Fruit fly (Drosophila melanogaster): ENCODE results near the gene CG33298.

CG33298 gene

dm6 chr2L:9497285-9497660 is 2.0 kb downstream of the CG33298 start:
- TF ChIP-seq h (optimal IDR thresholded peaks at IDR 0.05), result no peak
- TF ChIP-seq Sin3A (optimal IDR thresholded peaks at IDR 0.05), result no peak
- TF ChIP-seq Myc (optimal IDR thresholded peaks at IDR 0.05), result no peak
- no peak for TF ChIP-seq psq (optimal IDR thresholded peaks at IDR 0.05)
- TF ChIP-seq insv (optimal IDR thresholded peaks at IDR 0.05), result no peak
- TF ChIP-seq ttk (optimal IDR thresholded peaks at IDR 0.05), result no peak

DNA sequence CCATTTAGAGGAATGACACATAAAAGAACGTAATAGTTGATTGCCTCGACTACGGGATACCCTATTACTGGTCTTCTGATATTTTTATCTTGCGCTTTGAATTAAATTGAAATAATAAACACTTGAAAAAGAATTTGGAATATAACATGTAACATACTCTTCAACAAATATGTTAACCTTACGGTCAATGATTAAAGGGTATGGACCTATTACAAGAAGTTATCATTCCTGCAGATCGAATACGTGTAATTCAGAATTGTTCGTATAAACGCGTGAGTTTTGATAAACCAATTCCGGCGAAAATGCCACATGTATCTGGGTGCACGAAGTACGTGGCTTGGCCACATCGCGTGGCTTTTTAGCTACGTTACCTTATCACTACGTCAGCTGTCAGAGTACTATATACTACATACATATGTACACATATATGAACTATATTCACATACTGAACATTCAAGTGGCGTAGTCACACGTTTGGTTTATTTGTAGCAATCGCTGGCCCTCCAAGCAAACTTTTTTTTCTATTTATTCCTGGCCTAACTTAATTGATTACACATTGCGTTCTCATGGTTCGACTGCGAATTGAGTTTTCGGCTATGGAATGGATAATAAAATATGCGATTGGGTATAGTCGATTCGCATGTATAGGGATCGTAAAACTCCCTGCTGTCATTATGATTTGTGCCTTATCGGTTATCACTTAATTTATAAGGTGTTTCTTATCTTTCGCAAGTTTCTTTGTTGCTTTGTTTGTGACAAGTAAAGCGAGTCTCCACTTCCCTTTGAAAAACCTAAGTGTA is 3.1 kb downstream of the CG33298 start:
- TF ChIP-seq ttk (optimal IDR thresholded peaks at IDR 0.05), result no peak
- TF ChIP-seq Sin3A (optimal IDR thresholded peaks at IDR 0.05), result no peak
- TF ChIP-seq Myc (optimal IDR thresholded peaks at IDR 0.05), result no peak
- TF ChIP-seq h (optimal IDR thresholded peaks at IDR 0.05), result no peak
- no peak for TF ChIP-seq psq (optimal IDR thresholded peaks at IDR 0.05)
- TF ChIP-seq insv (optimal IDR thresholded peaks at IDR 0.05), result no peak

DNA sequence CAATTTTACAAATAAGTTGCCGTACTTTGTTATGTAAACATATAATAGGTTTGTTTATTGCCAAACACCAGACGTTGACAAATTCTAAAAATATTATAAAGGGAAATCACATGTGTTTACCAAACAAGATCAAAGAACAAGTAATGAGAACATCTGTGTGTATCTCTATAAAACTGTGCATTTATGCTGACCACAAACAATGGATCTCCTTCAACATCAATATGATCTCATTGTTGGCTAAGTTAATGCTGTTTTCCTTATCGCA is 3.6 kb downstream of the CG33298 start:
- TF ChIP-seq h (optimal IDR thresholded peaks at IDR 0.05), result no peak
- no peak for TF ChIP-seq Myc (optimal IDR thresholded peaks at IDR 0.05)
- no peak for TF ChIP-seq psq (optimal IDR thresholded peaks at IDR 0.05)

- TF ChIP-seq Sin3A (optimal IDR thresholded peaks at IDR 0.05), result no peak
- no peak for TF ChIP-seq Myc (optimal IDR thresholded peaks at IDR 0.05)
- no peak for TF ChIP-seq ttk (optimal IDR thresholded peaks at IDR 0.05)
- no peak for TF ChIP-seq h (optimal IDR thresholded peaks at IDR 0.05)
- no peak for TF ChIP-seq insv (optimal IDR thresholded peaks at IDR 0.05)
- no peak for TF ChIP-seq psq (optimal IDR thresholded peaks at IDR 0.05)
Observed at dm6 chr2L:9500454-9500853, 5.2 kb downstream of the CG33298 start.

dm6 chr2L:9502786-9503443 is 7.6 kb downstream of the CG33298 start:
- no peak for TF ChIP-seq Sin3A (optimal IDR thresholded peaks at IDR 0.05)
- no peak for TF ChIP-seq insv (optimal IDR thresholded peaks at IDR 0.05)
- no peak for TF ChIP-seq ttk (optimal IDR thresholded peaks at IDR 0.05)
- no peak for TF ChIP-seq h (optimal IDR thresholded peaks at IDR 0.05)
- TF ChIP-seq psq (optimal IDR thresholded peaks at IDR 0.05), result no peak
- no peak for TF ChIP-seq Myc (optimal IDR thresholded peaks at IDR 0.05)

dm6 chr2L:9505372-9506103 is 10.3 kb downstream of the CG33298 start:
- TF ChIP-seq Myc (optimal IDR thresholded peaks at IDR 0.05), result no peak
- TF ChIP-seq Sin3A (optimal IDR thresholded peaks at IDR 0.05), result no peak

dm6 chr2L:9506535-9507036 is 11.3 kb downstream of the CG33298 start:
- TF ChIP-seq Sin3A (optimal IDR thresholded peaks at IDR 0.05) (no peak), h (optimal IDR thresholded peaks at IDR 0.05) (no peak), ttk (optimal IDR thresholded peaks at IDR 0.05) (no peak)

- TF ChIP-seq insv (optimal IDR thresholded peaks at IDR 0.05) (no peak), ttk (optimal IDR thresholded peaks at IDR 0.05) (no peak), Sin3A (optimal IDR thresholded peaks at IDR 0.05) (no peak), h (optimal IDR thresholded peaks at IDR 0.05) (no peak), Myc (optimal IDR thresholded peaks at IDR 0.05) (no peak), psq (optimal IDR thresholded peaks at IDR 0.05) (no peak)
Observed at dm6 chr2L:9508547-9509197, 13.4 kb downstream of the CG33298 start.

DNA sequence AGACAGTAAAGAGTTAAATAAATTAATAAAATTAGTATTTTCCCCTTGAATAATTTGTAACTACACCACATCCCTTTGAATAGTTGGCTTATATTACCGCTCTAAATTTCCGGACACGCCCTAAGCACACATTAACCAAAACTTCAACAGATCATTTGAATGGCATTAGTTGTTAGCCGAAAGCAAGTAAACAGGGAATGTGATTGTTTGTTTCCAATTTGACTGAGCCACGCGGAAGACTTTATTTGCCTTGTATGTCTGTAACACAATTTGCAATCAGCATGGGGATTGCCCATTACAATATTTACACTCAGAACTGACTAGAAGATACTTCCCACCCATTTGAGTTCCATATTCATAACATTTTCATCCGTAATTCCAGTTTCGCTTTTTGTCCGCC is 14.4 kb downstream of the CG33298 start:
- TF ChIP-seq insv (optimal IDR thresholded peaks at IDR 0.05), result no peak
- no peak for TF ChIP-seq psq (optimal IDR thresholded peaks at IDR 0.05)
- no peak for TF ChIP-seq Sin3A (optimal IDR thresholded peaks at IDR 0.05)
- TF ChIP-seq Myc (optimal IDR thresholded peaks at IDR 0.05), result no peak
- no peak for TF ChIP-seq ttk (optimal IDR thresholded peaks at IDR 0.05)
- no peak for TF ChIP-seq h (optimal IDR thresholded peaks at IDR 0.05)

dm6 chr2L:9510429-9510828 is 15.2 kb downstream of the CG33298 start:
- TF ChIP-seq insv (optimal IDR thresholded peaks at IDR 0.05) (no peak), h (optimal IDR thresholded peaks at IDR 0.05) (no peak), psq (optimal IDR thresholded peaks at IDR 0.05) (no peak), Sin3A (optimal IDR thresholded peaks at IDR 0.05) (no peak), ttk (optimal IDR thresholded peaks at IDR 0.05) (no peak)

DNA sequence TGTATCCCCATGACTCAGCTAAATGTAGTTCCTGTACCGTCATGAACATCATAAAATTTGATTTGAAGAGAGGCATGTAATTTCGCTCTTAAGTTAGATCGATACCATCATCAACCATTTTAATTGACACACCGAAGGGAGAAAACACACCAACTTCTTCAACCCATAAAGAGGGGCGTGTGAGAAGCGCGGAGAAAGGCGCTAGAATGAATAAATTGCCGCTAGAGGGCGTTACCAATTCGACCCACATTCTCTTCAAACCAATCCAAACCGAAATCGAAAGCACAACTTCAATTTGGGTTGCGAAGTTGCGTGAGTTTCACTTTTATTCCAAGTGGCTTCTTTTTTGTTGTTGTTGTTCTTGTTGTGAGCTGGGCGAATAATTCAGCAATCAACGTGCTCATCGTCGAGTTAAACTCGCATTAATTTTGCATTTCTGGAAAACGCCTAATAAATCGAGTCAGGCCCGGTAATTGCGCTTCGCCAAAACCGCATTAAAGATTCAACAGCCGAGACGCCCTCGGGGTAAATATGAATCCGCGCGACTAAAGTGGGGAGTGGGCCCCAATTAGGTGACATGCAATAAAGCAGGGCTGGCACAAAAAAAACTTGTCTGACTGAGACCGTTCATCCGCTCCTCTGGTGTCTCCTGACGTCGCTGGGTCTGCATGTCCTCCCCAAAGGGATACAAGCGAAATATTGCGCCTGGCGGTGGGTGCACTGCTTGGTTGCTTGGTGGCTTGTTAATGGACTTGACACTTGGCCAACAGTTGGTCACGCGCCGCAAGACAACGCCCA is 17.3 kb downstream of the CG33298 start:
- TF ChIP-seq Myc (optimal IDR thresholded peaks at IDR 0.05), result no peak
- no peak for TF ChIP-seq ttk (optimal IDR thresholded peaks at IDR 0.05)
- TF ChIP-seq h (optimal IDR thresholded peaks at IDR 0.05), result no peak
- no peak for TF ChIP-seq Sin3A (optimal IDR thresholded peaks at IDR 0.05)
- TF ChIP-seq psq (optimal IDR thresholded peaks at IDR 0.05), result no peak
- TF ChIP-seq insv (optimal IDR thresholded peaks at IDR 0.05), result no peak

Measured in Kc167 (cell line).